Fruit fly (Drosophila melanogaster) whole organism, prepupa: ENCODE results near the gene Pi4KIIIalpha.
A peak's percentile ranks its signal among the peaks of the same experiment; 100 is the strongest.

ENCODE experiments used
- Blimp-1 ChIP-seq: fragments of 200-800 bp; sonication (Bioruptor generic); optimal IDR thresholded peaks from 3 replicates; lab custom pipeline; 2017; ENCODE audit warnings: missing biosample characterization, missing genetic modification characterization, mild to moderate bottlenecking, moderate library complexity, missing genetic modification reagents
- CG10631 ChIP-seq: fragments of 200-800 bp; sonication (Bioruptor generic); optimal IDR thresholded peaks from 2 replicates; lab custom pipeline; 2016; ENCODE audit warnings: missing biosample characterization, missing genetic modification characterization
- CG10669 ChIP-seq: fragments of 200-800 bp; sonication (Bioruptor generic); optimal IDR thresholded peaks from 3 replicates; lab custom pipeline; 2018; ENCODE audit warnings: missing biosample characterization, mild to moderate bottlenecking, missing genetic modification characterization, moderate library complexity
- CG11294 ChIP-seq: fragments of 200-800 bp; sonication (Bioruptor generic); IDR thresholded peaks from 2 replicates; pipeline ENCODE4 v1.3.6; 2022; ENCODE audit warnings: missing biosample characterization, missing genetic modification characterization
- CG11902 ChIP-seq: fragments of 200-800 bp; sonication (Bioruptor generic); optimal IDR thresholded peaks from 3 replicates; lab custom pipeline; 2016; ENCODE audit warnings: missing biosample characterization, missing genetic modification characterization
- CG1621 ChIP-seq: fragments of 200-800 bp; sonication (Bioruptor generic); optimal IDR thresholded peaks from 3 replicates; lab custom pipeline; 2018; ENCODE audit warnings: missing biosample characterization, mild to moderate bottlenecking, missing genetic modification characterization
- CG3032 ChIP-seq: fragments of 200-800 bp; optimal IDR thresholded peaks from 2 replicates; lab custom pipeline; 2019; ENCODE audit warnings: missing biosample characterization, mild to moderate bottlenecking, missing genetic modification characterization, moderate library complexity
- CG3919 ChIP-seq: fragments of 200-800 bp; sonication (Bioruptor generic); optimal IDR thresholded peaks from 3 replicates; lab custom pipeline; 2016; ENCODE audit warnings: missing biosample characterization, missing genetic modification characterization
- CG4318 ChIP-seq: fragments of 200-800 bp; sonication (Bioruptor generic); optimal IDR thresholded peaks from 3 replicates; lab custom pipeline; 2017; ENCODE audit warnings: missing biosample characterization, mild to moderate bottlenecking, missing genetic modification characterization
- CG6163 ChIP-seq: fragments of 200-800 bp; sonication (Bioruptor generic); IDR thresholded peaks from 3 replicates; pipeline ENCODE4 v1.3.6; 2022; ENCODE audit warnings: missing biosample characterization, missing genetic modification characterization
- CG6276 ChIP-seq: fragments of 200-800 bp; sonication (Bioruptor generic); optimal IDR thresholded peaks from 2 replicates; lab custom pipeline; 2017; ENCODE audit warnings: missing biosample characterization, mild to moderate bottlenecking, missing genetic modification characterization
- CG6808 ChIP-seq: fragments of 200-800 bp; sonication (Bioruptor generic); optimal IDR thresholded peaks from 3 replicates; lab custom pipeline; 2017; ENCODE audit warnings: missing biosample characterization, missing genetic modification characterization, mild to moderate bottlenecking, moderate library complexity, missing genetic modification reagents
- CG6854 ChIP-seq: fragments of 200-800 bp; sonication (Bioruptor generic); optimal IDR thresholded peaks from 2 replicates; lab custom pipeline; 2017; ENCODE audit warnings: missing biosample characterization, mild to moderate bottlenecking, missing genetic modification characterization
- CG8119 ChIP-seq: fragments of 200-800 bp; sonication (Bioruptor generic); IDR thresholded peaks from 3 replicates; pipeline ENCODE4 v1.3.6; 2022; ENCODE audit warnings: missing biosample characterization, missing genetic modification characterization
- CG8632 ChIP-seq: fragments of 200-800 bp; sonication (Bioruptor generic); optimal IDR thresholded peaks from 3 replicates; lab custom pipeline; 2016; ENCODE audit warnings: missing biosample characterization, missing genetic modification characterization
- CG9139 ChIP-seq: fragments of 200-800 bp; sonication (Bioruptor generic); optimal IDR thresholded peaks from 3 replicates; lab custom pipeline; 2017; ENCODE audit warnings: missing biosample characterization, mild to moderate bottlenecking, missing genetic modification characterization
- Eip75B ChIP-seq: fragments of 200-800 bp; sonication (Bioruptor generic); optimal IDR thresholded peaks from 3 replicates; lab custom pipeline; 2016; ENCODE audit warnings: missing biosample characterization, missing genetic modification characterization
- Eip93F ChIP-seq: fragments of 200-800 bp; sonication (Bioruptor generic); optimal IDR thresholded peaks from 2 replicates; lab custom pipeline; 2016; ENCODE audit warnings: missing biosample characterization, mild to moderate bottlenecking, missing genetic modification characterization
- Ets96B ChIP-seq: fragments of 200-800 bp; optimal IDR thresholded peaks from 2 replicates; lab custom pipeline; 2019; ENCODE audit warnings: missing biosample characterization, mild to moderate bottlenecking, missing genetic modification characterization, moderate library complexity
- Gug ChIP-seq: fragments of 200-800 bp; sonication (Bioruptor generic); IDR thresholded peaks from 2 replicates; pipeline ENCODE4 v1.3.6; 2022; ENCODE audit warnings: missing biosample characterization, missing genetic modification characterization
- Hr38 ChIP-seq: sonication (Bioruptor generic); optimal IDR thresholded peaks from 2 replicates; lab custom pipeline; 2016; ENCODE audit warnings: missing biosample characterization, missing genetic modification characterization
- Hr39 ChIP-seq: fragments of 200-800 bp; sonication (Bioruptor generic); optimal IDR thresholded peaks from 2 replicates; lab custom pipeline; 2016; ENCODE audit warnings: missing biosample characterization, missing genetic modification characterization
- Hr4 ChIP-seq: fragments of 200-800 bp; sonication (Bioruptor generic); optimal IDR thresholded peaks from 3 replicates; lab custom pipeline; 2016; ENCODE audit warnings: missing biosample characterization, missing genetic modification characterization
- Met ChIP-seq: fragments of 200-800 bp; sonication (Bioruptor generic); optimal IDR thresholded peaks from 3 replicates; lab custom pipeline; 2016; ENCODE audit warnings: missing biosample characterization, missing genetic modification characterization
- OdsH ChIP-seq: fragments of 200-800 bp; sonication (Bioruptor generic); optimal IDR thresholded peaks from 3 replicates; lab custom pipeline; 2016; ENCODE audit warnings: missing biosample characterization, missing genetic modification characterization
- Smox ChIP-seq: fragments of 200-800 bp; sonication (Bioruptor generic); optimal IDR thresholded peaks from 3 replicates; lab custom pipeline; 2016; ENCODE audit warnings: missing biosample characterization, missing genetic modification characterization
- Sox102F ChIP-seq: fragments of 200-800 bp; sonication (Bioruptor generic); optimal IDR thresholded peaks from 2 replicates; lab custom pipeline; 2016; ENCODE audit warnings: missing biosample characterization, mild to moderate bottlenecking, missing genetic modification characterization
- Sox14 ChIP-seq: fragments of 200-800 bp; sonication (Bioruptor generic); optimal IDR thresholded peaks from 3 replicates; lab custom pipeline; 2016; ENCODE audit warnings: missing biosample characterization, missing genetic modification characterization
- Sox15 ChIP-seq: fragments of 200-800 bp; sonication (Bioruptor generic); optimal IDR thresholded peaks from 3 replicates; lab custom pipeline; 2016; ENCODE audit warnings: missing biosample characterization, missing genetic modification characterization
- achi ChIP-seq: fragments of 200-800 bp; sonication (Bioruptor generic); optimal IDR thresholded peaks from 3 replicates; lab custom pipeline; 2016; ENCODE audit warnings: missing biosample characterization, missing genetic modification characterization
- acj6 ChIP-seq: fragments of 200-800 bp; sonication (Bioruptor generic); optimal IDR thresholded peaks from 3 replicates; lab custom pipeline; 2016; ENCODE audit warnings: missing biosample characterization, missing genetic modification characterization
- cyc ChIP-seq: fragments of 200-800 bp; sonication (Bioruptor generic); optimal IDR thresholded peaks from 3 replicates; lab custom pipeline; 2016; ENCODE audit warnings: missing biosample characterization, missing genetic modification characterization
- dsx ChIP-seq: fragments of 200-800 bp; optimal IDR thresholded peaks from 3 replicates; lab custom pipeline; 2019; ENCODE audit warnings: missing biosample characterization, mild to moderate bottlenecking, missing genetic modification characterization, moderate library complexity; ENCODE audit not compliant: poor library complexity, severe bottlenecking
- fd59A ChIP-seq: fragments of 200-800 bp; sonication (Bioruptor generic); optimal IDR thresholded peaks from 2 replicates; lab custom pipeline; 2017; ENCODE audit warnings: missing biosample characterization, mild to moderate bottlenecking, missing genetic modification characterization, missing genetic modification reagents
- fd85E ChIP-seq: fragments of 200-800 bp; sonication (Bioruptor generic); optimal IDR thresholded peaks from 3 replicates; lab custom pipeline; 2016; ENCODE audit warnings: missing biosample characterization, missing genetic modification characterization
- fkh ChIP-seq: fragments of 200-800 bp; sonication (Bioruptor generic); optimal IDR thresholded peaks from 3 replicates; lab custom pipeline; 2017; ENCODE audit warnings: missing biosample characterization, mild to moderate bottlenecking, missing genetic modification characterization, moderate library complexity
- lz ChIP-seq: fragments of 200-800 bp; sonication (Bioruptor generic); optimal IDR thresholded peaks from 3 replicates; lab custom pipeline; 2016; ENCODE audit warnings: missing biosample characterization, missing genetic modification characterization
- pdm3 ChIP-seq: fragments of 200-800 bp; sonication (Bioruptor generic); optimal IDR thresholded peaks from 3 replicates; lab custom pipeline; 2016; ENCODE audit warnings: missing biosample characterization, missing genetic modification characterization
- salr ChIP-seq, 2 experiments: fragments of 200-800 bp; sonication (Bioruptor generic); optimal IDR thresholded peaks; 3 replicates each; lab custom pipeline; 2016 to 2018; ENCODE audit warnings: missing biosample characterization in 2 of 2, missing genetic modification characterization in 2 of 2, mild to moderate bottlenecking in 1 of 2
- spab ChIP-seq: fragments of 200-800 bp; sonication (Bioruptor generic); optimal IDR thresholded peaks from 2 replicates; lab custom pipeline; 2017; ENCODE audit warnings: missing biosample characterization, mild to moderate bottlenecking, missing genetic modification characterization, missing genetic modification reagents
- ss ChIP-seq, 2 experiments: fragments of 200-800 bp; sonication (Bioruptor generic); optimal IDR thresholded peaks; 2 replicates in 1 of 2; 3 replicates in 1 of 2; lab custom pipeline; 2017 to 2018; ENCODE audit warnings: mild to moderate bottlenecking in 2 of 2, missing biosample characterization in 2 of 2, missing genetic modification characterization in 2 of 2, moderate library complexity in 1 of 2
- svp ChIP-seq: fragments of 200-800 bp; sonication (Bioruptor generic); peaks from one replicate; lab custom pipeline; 2016; ENCODE audit warnings: missing biosample characterization, missing genetic modification characterization
- topi ChIP-seq: fragments of 200-800 bp; sonication (Bioruptor generic); optimal IDR thresholded peaks from 3 replicates; lab custom pipeline; 2016; ENCODE audit warnings: missing biosample characterization, missing genetic modification characterization
- vri ChIP-seq: fragments of 200-800 bp; sonication (Bioruptor generic); optimal IDR thresholded peaks from 3 replicates; lab custom pipeline; 2016; ENCODE audit warnings: missing biosample characterization, mild to moderate bottlenecking, missing genetic modification characterization

Pi4KIIIalpha gene

DNA sequence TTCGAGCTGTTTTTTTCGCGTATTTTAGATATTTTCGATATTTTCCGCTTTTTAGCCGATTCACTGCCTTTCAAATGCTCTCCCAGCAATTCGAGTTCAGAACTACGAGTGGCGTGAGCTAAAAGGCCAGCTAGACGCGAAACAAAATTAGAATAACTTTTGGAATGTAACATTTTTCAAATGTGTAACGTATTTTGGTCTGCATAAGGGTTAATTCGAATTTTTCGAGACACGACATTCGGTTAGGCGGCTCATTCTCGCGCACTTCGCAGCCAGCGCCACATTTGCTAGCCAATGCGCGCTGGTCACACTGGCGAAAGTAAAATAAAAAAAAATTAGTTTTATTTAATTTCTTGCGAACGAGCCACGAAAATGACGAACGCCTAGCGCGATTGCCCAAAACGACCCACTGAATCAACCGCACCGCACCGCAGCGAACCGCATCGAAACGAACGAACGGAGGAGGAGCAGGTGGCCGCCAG, at the start of gene Pi4KIIIalpha, which contains the start of gene brv3:
Gene Pi4KIIIalpha, plus strand, starts transcription at position 280 of the 482 bp plus-strand sequence.
Gene brv3, minus strand, starts transcription at position 51 of the 482 bp plus-strand sequence.
- TF ChIP-seq Eip75B (GFP tag; lab: Kevin White, UChicago) = no peak
- TF ChIP-seq CG6163 (GFP tag; lab: Robert Waterston, UW) = 0 out of 3 replicates have a peak, but pooled peaks have one; percentile 26

DNA sequence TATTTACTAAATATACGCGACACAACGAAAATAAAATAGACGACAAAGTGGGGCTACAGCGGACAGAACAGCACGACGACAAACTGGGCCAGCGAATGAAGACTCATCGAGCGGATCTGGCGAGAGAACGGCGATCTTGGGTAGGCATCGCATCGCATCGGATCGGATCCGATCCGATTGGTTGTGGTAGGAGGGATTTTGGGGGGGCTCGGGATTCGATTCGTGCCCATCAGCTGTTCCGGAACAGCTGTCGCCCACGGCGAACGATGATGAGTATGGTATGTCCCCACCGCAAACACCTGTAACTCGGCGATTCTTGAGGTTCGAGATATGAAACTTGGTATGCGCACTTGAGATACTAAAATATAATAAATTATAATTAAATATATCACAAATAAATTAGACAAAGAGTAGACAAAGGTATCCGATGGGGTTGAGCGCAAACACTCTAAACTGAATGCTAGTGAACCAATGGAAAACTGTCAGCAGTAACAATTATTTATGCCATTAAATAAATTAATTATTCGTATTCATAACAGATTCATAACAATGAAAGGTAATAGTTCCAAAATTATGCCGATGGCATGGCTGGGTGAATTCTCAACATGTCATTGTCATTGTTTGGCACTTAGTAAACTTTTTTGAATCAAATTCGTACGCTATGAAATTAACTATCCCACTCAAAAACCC, 44.1 kb upstream of the Pi4KIIIalpha start, which contains the start of the genes Vha36-3 and AANATL7:
Gene Vha36-3, minus strand, starts transcription at position 242 of the 690 bp plus-strand sequence.
Gene AANATL7, plus strand, starts transcription at position 640 of the 690 bp plus-strand sequence.
- no peak for TF ChIP-seq CG3919 (GFP tag; lab: Kevin White, UChicago)
- no peak for TF ChIP-seq fkh (GFP tag; lab: Kevin White, UChicago)
- no peak for TF ChIP-seq Ets96B
- TF ChIP-seq spab (GFP tag; lab: Kevin White, UChicago) = no peak
- TF ChIP-seq vri (GFP tag; lab: Kevin White, UChicago) = no peak
- TF ChIP-seq CG10631 (GFP tag; lab: Kevin White, UChicago) = no peak
- no peak for TF ChIP-seq CG6854 (GFP tag; lab: Kevin White, UChicago)
- TF ChIP-seq CG3032 (tag; lab: Kevin White, UChicago) = no peak
- no peak for TF ChIP-seq salr (GFP tag; optimal IDR thresholded peaks at IDR 0.05; lab: Kevin White, UChicago)
- TF ChIP-seq achi (GFP tag; lab: Kevin White, UChicago) = no peak
- no peak for TF ChIP-seq CG11294
- TF ChIP-seq Blimp-1 (GFP tag; lab: Kevin White, UChicago) = no peak
- no peak for TF ChIP-seq fd85E (GFP tag; lab: Kevin White, UChicago)
- no peak for TF ChIP-seq CG8632
- no peak for TF ChIP-seq CG9139
- no peak for TF ChIP-seq acj6 (GFP tag; lab: Kevin White, UChicago)
- no peak for TF ChIP-seq Hr38
- no peak for TF ChIP-seq topi (GFP tag; lab: Kevin White, UChicago)
- no peak for TF ChIP-seq Hr4 (GFP tag; lab: Kevin White, UChicago)

DNA sequence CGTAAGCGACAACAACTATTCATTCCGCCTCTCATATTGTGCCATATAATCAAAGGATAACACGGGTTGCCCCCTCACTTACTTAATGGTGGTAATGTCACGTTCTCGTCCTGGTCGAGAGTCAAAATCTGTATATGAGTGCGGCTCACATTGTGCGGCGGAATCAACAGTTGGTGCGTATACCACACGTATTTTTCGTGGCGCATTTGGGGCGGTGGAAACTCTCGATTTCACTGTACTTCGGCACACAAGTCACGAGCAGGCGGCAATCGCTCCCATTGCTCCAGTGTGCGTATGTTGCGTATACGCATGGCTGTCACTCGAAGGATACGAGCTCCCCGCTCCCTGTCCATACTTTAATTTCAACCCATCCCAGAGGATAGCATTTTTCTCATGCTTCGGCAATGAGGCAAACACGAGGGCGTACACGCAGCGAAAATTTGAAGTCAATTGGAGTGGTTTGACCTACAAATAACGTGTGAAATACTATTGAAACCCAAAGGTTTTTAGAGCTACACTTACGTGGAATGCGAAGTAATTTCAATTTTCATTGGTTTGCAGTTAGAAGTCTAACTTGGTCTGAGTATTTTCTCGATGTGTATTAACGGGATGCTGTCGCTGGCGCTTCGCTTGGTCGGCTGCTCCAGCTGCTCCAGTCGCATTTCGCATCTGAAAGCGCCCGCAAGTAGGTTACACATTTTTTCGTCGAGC, 42.7 kb upstream of the Pi4KIIIalpha start:
- TF ChIP-seq cyc (peak; percentile 3), fd59A (GFP tag; lab: Kevin White, UChicago) (no peak), CG11902 (no peak), svp (GFP tag; lab: Kevin White, UChicago) (peak; percentile 61), Eip93F (GFP tag; lab: Kevin White, UChicago) (no peak), Met (GFP tag; lab: Kevin White, UChicago) (peak; percentile 28), ss (GFP tag; optimal IDR thresholded peaks at IDR 0.05; lab: Kevin White, UChicago) (no peak), lz (GFP tag; lab: Kevin White, UChicago) (peak; percentile 15), Gug (peak; percentile 50), Hr39 (GFP tag; lab: Kevin White, UChicago) (peak; percentile 23), spab (GFP tag; lab: Kevin White, UChicago) (no peak), dsx (GFP tag; lab: Kevin White, UChicago) (no peak), salr (GFP tag; optimal IDR thresholded peaks at IDR 0.05; lab: Kevin White, UChicago) (no peak), CG10669 (GFP tag; lab: Kevin White, UChicago) (peak; percentile 5), acj6 (GFP tag; lab: Kevin White, UChicago) (peak; percentile 1), CG6808 (GFP tag; lab: Kevin White, UChicago) (no peak), fkh (GFP tag; lab: Kevin White, UChicago) (no peak), CG8119 (GFP tag; lab: Robert Waterston, UW) (peak; percentile 34; the same call in 1 of the 3 replicates), CG9139 (no peak), Smox (GFP tag; lab: Kevin White, UChicago) (peak; percentile 8), CG1621 (no peak), Sox15 (GFP tag; lab: Kevin White, UChicago) (no peak), OdsH (GFP tag; lab: Kevin White, UChicago) (peak; percentile 45), CG11294 (peak; percentile 47), Sox14 (GFP tag; lab: Kevin White, UChicago) (no peak), CG6276 (peak; percentile 10), Sox102F (GFP tag; lab: Kevin White, UChicago) (no peak), Hr38 (no peak), pdm3 (GFP tag; lab: Kevin White, UChicago) (peak; percentile 41), CG4318 (peak; percentile 15)
